Worm (Caenorhabditis elegans) whole organism, early embryonic: ENCODE data around the gene F17E9.16.
"Not testable (repeated sequence)": the region's sequence is repeated elsewhere in the genome, so short reads cannot be mapped to it uniquely, and the experiment has no call there.

Experiments used
- B0310.2 ChIP-seq: sonication (generic microtip); optimal IDR thresholded peaks from 2 replicates; lab custom pipeline; 2016; ENCODE audit warnings: mild to moderate bottlenecking, missing genetic modification characterization, missing compliant biosample characterization
- F13C5.2 ChIP-seq: sonication (generic microtip); optimal IDR thresholded peaks from 2 replicates; lab custom pipeline; 2017; ENCODE audit warnings: mild to moderate bottlenecking, missing genetic modification characterization, inconsistent platforms, missing compliant biosample characterization
- aly-1 ChIP-seq: sonication (generic microtip); optimal IDR thresholded peaks from 2 replicates; lab custom pipeline; 2016; ENCODE audit warnings: missing genetic modification characterization, missing compliant biosample characterization
- ama-1 ChIP-seq: fragments of 150-350 bp; optimal IDR thresholded peaks from 2 replicates; lab custom pipeline; 2014
- ceh-13 ChIP-seq: fragments of 200-800 bp; sonication (Bioruptor generic); optimal IDR thresholded peaks from 2 replicates; lab custom pipeline; 2018; ENCODE audit warnings: mild to moderate bottlenecking, missing genetic modification characterization, missing compliant biosample characterization
- ceh-36 ChIP-seq: sonication (generic microtip); optimal IDR thresholded peaks from 2 replicates; lab custom pipeline; 2016; ENCODE audit warnings: missing genetic modification characterization, inconsistent platforms, missing compliant biosample characterization
- ets-7 ChIP-seq: sonication (generic microtip); optimal IDR thresholded peaks from 2 replicates; lab custom pipeline; 2016; ENCODE audit warnings: missing genotype, missing genetic modification characterization, missing compliant biosample characterization
- flt-1 ChIP-seq: fragments of 200-800 bp; sonication (Bioruptor generic); IDR thresholded peaks from 2 replicates; pipeline ENCODE4 v1.3.6; 2022; ENCODE audit warnings: missing genetic modification characterization, missing compliant biosample characterization
- hmbx-1 ChIP-seq: sonication (generic microtip); optimal IDR thresholded peaks from 2 replicates; lab custom pipeline; 2016; ENCODE audit warnings: mild to moderate bottlenecking, missing genetic modification characterization, missing compliant biosample characterization
- hmg-4 ChIP-seq: fragments of 200-800 bp; sonication (Bioruptor generic); optimal IDR thresholded peaks from 2 replicates; lab custom pipeline; 2018; ENCODE audit warnings: mild to moderate bottlenecking, missing genetic modification characterization, missing compliant biosample characterization
- hnd-1 ChIP-seq: sonication (generic microtip); optimal IDR thresholded peaks from 2 replicates; lab custom pipeline; 2016; ENCODE audit warnings: missing genetic modification characterization, missing compliant biosample characterization
- pes-1 ChIP-seq: fragments of 200-800 bp; sonication (Bioruptor generic); IDR thresholded peaks from 2 replicates; pipeline ENCODE4 v1.3.6; 2022; ENCODE audit warnings: missing genetic modification reagents, missing genetic modification characterization, missing compliant biosample characterization
- scrt-1 ChIP-seq: fragments of 200-800 bp; sonication (Bioruptor generic); IDR thresholded peaks from 2 replicates; pipeline ENCODE4 v1.3.6; 2022; ENCODE audit warnings: missing genetic modification characterization, missing compliant biosample characterization
- sea-1 ChIP-seq: fragments of 200-800 bp; sonication (Bioruptor generic); conservative IDR thresholded peaks from 2 replicates; pipeline ENCODE4 v1.3.6; 2022; ENCODE audit warnings: missing genetic modification characterization, missing compliant biosample characterization
- tbx-11 ChIP-seq: fragments of 200-800 bp; sonication (Bioruptor generic); IDR thresholded peaks from 2 replicates; pipeline ENCODE4 v1.3.6; 2022; ENCODE audit warnings: missing genetic modification characterization, missing compliant biosample characterization
- tbx-37 ChIP-seq: fragments of 200-800 bp; sonication (Bioruptor generic); conservative IDR thresholded peaks from 2 replicates; pipeline ENCODE4 v1.3.6; 2022; ENCODE audit warnings: missing genetic modification reagents, missing genetic modification characterization, missing compliant biosample characterization
- tra-4 ChIP-seq: sonication (generic microtip); optimal IDR thresholded peaks from 2 replicates; lab custom pipeline; 2017; ENCODE audit warnings: missing genetic modification characterization, missing compliant biosample characterization

F17E9.16 gene

DNA sequence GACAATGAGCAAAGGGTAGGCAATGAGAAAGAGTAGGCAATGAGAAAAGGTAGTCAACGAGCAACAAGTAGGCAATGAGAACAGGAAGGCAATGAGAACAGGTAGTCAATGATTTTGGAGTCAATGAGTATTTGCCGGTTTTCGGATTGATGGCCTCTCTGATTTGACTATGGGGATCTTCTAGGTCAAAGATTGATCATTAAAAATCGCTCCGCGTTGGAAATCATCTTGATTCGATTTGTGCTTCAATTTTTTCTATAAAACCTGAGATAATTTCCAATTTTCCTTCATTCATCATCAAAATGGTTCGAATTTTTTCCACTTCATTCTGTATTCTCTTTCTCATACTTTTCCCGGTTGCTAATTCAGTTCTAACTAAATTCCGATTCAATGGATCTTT lies at the start of gene F17E9.16:
TSS of gene F17E9.16 (plus strand) at position 301 of the 400 bp plus-strand sequence.
- TF ChIP-seq hmbx-1, scrt-1, ets-7: not testable (repeated sequence)

- TF ChIP-seq ceh-36 (tag; lab: Kevin White, UChicago) = no peak
- no peak for TF ChIP-seq ets-7
- no peak for TF ChIP-seq pes-1 (GFP tag; lab: Robert Waterston, UW)
- TF ChIP-seq tbx-37 (GFP tag; lab: Robert Waterston, UW) = no peak
- TF ChIP-seq hmbx-1 = no peak
- TF ChIP-seq flt-1 (GFP tag; lab: Robert Waterston, UW) = no peak
- no peak for TF ChIP-seq F13C5.2
Observed at ce11 chrIV:8302648-8303161, 49.4 kb upstream of the F17E9.16 start.

- TF ChIP-seq tbx-11 (GFP tag; lab: Robert Waterston, UW) = no peak
- no peak for TF ChIP-seq aly-1 (tag; lab: Kevin White, UChicago)
- TF ChIP-seq hnd-1 = no peak
- no peak for TF ChIP-seq flt-1 (GFP tag; lab: Robert Waterston, UW)
- no peak for TF ChIP-seq ets-7
- TF ChIP-seq ceh-13 = no peak
- no peak for TF ChIP-seq hmg-4 (GFP tag; lab: Kevin White, UChicago)
- no peak for TF ChIP-seq tbx-37 (GFP tag; lab: Robert Waterston, UW)
- no peak for TF ChIP-seq sea-1 (GFP tag; lab: Robert Waterston, UW)
- TF ChIP-seq hmbx-1 = no peak
- no peak for TF ChIP-seq ceh-36 (tag; lab: Kevin White, UChicago)
- TF ChIP-seq scrt-1 = no peak
Observed at ce11 chrIV:8303668-8304067, 48.5 kb upstream of the F17E9.16 start, which contains the start of gene vha-5. Gene vha-5, plus strand, starts transcription at chrIV:8303968.

ce11 chrIV:8307408-8307807 lies 44.7 kb upstream of the F17E9.16 start:
- no peak for TF ChIP-seq tra-4 (tag; lab: Kevin White, UChicago)
- no peak for TF ChIP-seq hmbx-1
- TF ChIP-seq sea-1 (GFP tag; lab: Robert Waterston, UW) = no peak
- no peak for TF ChIP-seq tbx-11 (GFP tag; lab: Robert Waterston, UW)
- no peak for TF ChIP-seq tbx-37 (GFP tag; lab: Robert Waterston, UW)
- TF ChIP-seq pes-1 (GFP tag; lab: Robert Waterston, UW) = no peak
- TF ChIP-seq scrt-1 = no peak
- no peak for TF ChIP-seq F13C5.2
- no peak for TF ChIP-seq flt-1 (GFP tag; lab: Robert Waterston, UW)
- no peak for TF ChIP-seq ceh-13
- no peak for TF ChIP-seq B0310.2 (tag; lab: Kevin White, UChicago)
- no peak for TF ChIP-seq hnd-1
- TF ChIP-seq hmg-4 (GFP tag; lab: Kevin White, UChicago) = no peak
- TF ChIP-seq ets-7 = no peak
- no peak for TF ChIP-seq ceh-36 (tag; lab: Kevin White, UChicago)
- no peak for TF ChIP-seq ama-1 (lab: Kevin White, UChicago)
- no peak for TF ChIP-seq aly-1 (tag; lab: Kevin White, UChicago)

DNA sequence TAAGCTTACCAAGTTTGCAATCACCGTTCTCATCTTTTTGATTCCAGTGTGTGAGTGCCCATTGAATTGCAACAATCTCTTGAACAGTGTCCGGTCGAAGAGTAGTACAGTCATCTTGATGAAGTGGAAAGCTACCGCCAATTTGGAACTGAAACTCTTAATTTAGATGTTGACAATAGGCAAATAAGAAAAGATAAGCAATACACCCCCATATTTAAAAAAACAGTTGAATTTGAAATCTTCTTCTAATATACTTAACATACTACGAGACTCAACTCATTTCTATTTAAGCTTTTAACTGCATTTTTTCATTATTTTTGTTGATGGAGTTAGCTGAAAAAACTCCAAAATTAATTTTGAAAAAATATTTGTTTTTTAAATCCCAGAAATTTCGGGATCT lies 40.0 kb upstream of the F17E9.16 start:
- TF ChIP-seq ceh-13 (no peak), F13C5.2 (no peak), tbx-37 (GFP tag; lab: Robert Waterston, UW) (no peak)

DNA sequence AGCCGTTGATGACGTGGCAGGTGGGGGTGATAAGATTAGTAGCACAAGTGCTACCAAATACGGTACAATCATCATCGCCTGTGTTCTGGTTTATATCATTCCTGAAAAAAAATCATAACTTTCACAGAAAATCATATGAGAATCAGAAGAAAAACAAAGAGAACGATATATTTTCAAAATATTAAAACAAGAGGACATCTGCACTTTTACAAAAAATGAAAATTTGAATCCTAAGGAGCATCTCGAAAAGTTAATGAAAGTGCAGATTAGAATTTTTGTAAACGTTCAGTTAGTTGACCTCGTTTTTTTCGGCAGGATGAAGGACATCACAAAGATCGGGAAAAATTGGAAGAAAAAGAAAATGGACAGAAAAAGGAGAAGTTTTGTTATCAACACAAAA lies 39.3 kb upstream of the F17E9.16 start, which contains the start of gene F35H10.10:
TSS of gene F35H10.10 (minus strand) at position 101 of the 400 bp plus-strand sequence.
- no peak for TF ChIP-seq tbx-37 (GFP tag; lab: Robert Waterston, UW)
- TF ChIP-seq tra-4 (tag; lab: Kevin White, UChicago) = no peak
- no peak for TF ChIP-seq hmg-4 (GFP tag; lab: Kevin White, UChicago)
- no peak for TF ChIP-seq flt-1 (GFP tag; lab: Robert Waterston, UW)
- no peak for TF ChIP-seq B0310.2 (tag; lab: Kevin White, UChicago)
- no peak for TF ChIP-seq ceh-36 (tag; lab: Kevin White, UChicago)
- TF ChIP-seq hmbx-1 = no peak
- no peak for TF ChIP-seq pes-1 (GFP tag; lab: Robert Waterston, UW)
- TF ChIP-seq ceh-13 = no peak
- TF ChIP-seq tbx-11 (GFP tag; lab: Robert Waterston, UW) = no peak
- TF ChIP-seq sea-1 (GFP tag; lab: Robert Waterston, UW) = no peak
- no peak for TF ChIP-seq hnd-1

DNA sequence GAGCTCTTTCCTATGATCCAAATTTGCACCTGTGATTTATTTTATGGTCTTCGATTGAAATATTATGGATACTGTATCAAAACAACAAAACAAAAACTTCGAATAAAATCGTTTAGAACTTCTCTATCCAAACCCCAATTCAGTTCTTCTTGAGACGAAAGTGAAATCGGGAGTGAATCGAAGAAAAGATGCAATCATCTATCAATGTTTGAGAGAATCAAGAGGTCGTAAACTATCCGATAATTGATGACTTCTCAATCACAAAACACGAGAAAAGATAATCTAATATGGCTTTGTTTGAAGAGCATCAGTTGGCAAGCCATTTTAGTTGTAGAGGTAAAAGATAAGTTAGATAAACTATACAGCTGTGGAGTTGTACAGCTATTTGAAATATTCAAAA lies 34.3 kb upstream of the F17E9.16 start:
- TF ChIP-seq scrt-1 = no peak
- TF ChIP-seq ceh-13 = no peak
- no peak for TF ChIP-seq B0310.2 (tag; lab: Kevin White, UChicago)
- no peak for TF ChIP-seq hmg-4 (GFP tag; lab: Kevin White, UChicago)
- no peak for TF ChIP-seq sea-1 (GFP tag; lab: Robert Waterston, UW)
- no peak for TF ChIP-seq flt-1 (GFP tag; lab: Robert Waterston, UW)
- no peak for TF ChIP-seq tbx-11 (GFP tag; lab: Robert Waterston, UW)

DNA sequence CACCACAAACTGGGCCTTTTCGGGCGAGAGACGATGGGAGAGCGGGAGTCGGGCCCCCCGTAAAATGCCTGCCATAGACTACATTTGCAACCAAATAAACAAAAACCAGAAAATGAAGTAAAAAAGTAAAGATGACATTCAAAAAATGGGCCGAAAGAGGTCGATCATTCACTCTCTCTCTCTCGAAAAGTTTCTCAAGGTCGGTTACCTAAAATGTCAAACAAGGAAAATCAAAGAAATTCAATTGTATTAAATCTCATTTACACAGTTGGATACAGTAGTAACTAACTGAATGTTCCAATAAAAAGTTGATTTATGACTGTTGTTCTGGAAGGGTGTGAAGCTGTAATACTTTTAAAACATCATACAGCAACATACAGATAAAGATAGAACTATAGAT lies 33.3 kb upstream of the F17E9.16 start:
- TF ChIP-seq sea-1 (GFP tag; lab: Robert Waterston, UW) = no peak
- TF ChIP-seq tra-4 (tag; lab: Kevin White, UChicago) = no peak
- no peak for TF ChIP-seq ama-1 (lab: Kevin White, UChicago)
- TF ChIP-seq aly-1 (tag; lab: Kevin White, UChicago) = no peak
- no peak for TF ChIP-seq tbx-11 (GFP tag; lab: Robert Waterston, UW)
- TF ChIP-seq B0310.2 (tag; lab: Kevin White, UChicago) = no peak
- TF ChIP-seq hmg-4 (GFP tag; lab: Kevin White, UChicago) = no peak
- TF ChIP-seq F13C5.2 = no peak
- TF ChIP-seq hnd-1 = no peak
- TF ChIP-seq tbx-37 (GFP tag; lab: Robert Waterston, UW) = no peak
- no peak for TF ChIP-seq ceh-36 (tag; lab: Kevin White, UChicago)
- TF ChIP-seq ets-7 = no peak
- no peak for TF ChIP-seq hmbx-1
- no peak for TF ChIP-seq ceh-13
- TF ChIP-seq flt-1 (GFP tag; lab: Robert Waterston, UW) = no peak
- no peak for TF ChIP-seq scrt-1
- TF ChIP-seq pes-1 (GFP tag; lab: Robert Waterston, UW) = no peak
